Fruit fly (Drosophila melanogaster) whole organism: ENCODE measurements around the gene CG4730.

Experiments used
- CG8478 ChIP-seq: fragments of >200 bp; optimal IDR thresholded peaks from 2 replicates; lab custom pipeline; 2018; ENCODE audit warnings: inconsistent platforms
- Dll ChIP-seq: fragments of >200 bp; optimal IDR thresholded peaks from 2 replicates; lab custom pipeline; 2017
- EcR ChIP-seq, 2 experiments: fragments of >200 bp; optimal IDR thresholded peaks; 2 replicates each; lab custom pipeline; 2017; ENCODE audit warnings: missing biosample characterization in 2 of 2, missing genetic modification characterization in 2 of 2, missing genetic modification reagents in 2 of 2
- pan ChIP-seq: fragments of >200 bp; optimal IDR thresholded peaks from 2 replicates; lab custom pipeline; 2017
- psq ChIP-seq: fragments of >200 bp; optimal IDR thresholded peaks from 2 replicates; lab custom pipeline; 2017
- usp ChIP-seq: fragments of >200 bp; optimal IDR thresholded peaks from 2 replicates; lab custom pipeline; 2017; ENCODE audit warnings: missing biosample characterization, missing genetic modification characterization, mixed read lengths

Gene CG4730

DNA sequence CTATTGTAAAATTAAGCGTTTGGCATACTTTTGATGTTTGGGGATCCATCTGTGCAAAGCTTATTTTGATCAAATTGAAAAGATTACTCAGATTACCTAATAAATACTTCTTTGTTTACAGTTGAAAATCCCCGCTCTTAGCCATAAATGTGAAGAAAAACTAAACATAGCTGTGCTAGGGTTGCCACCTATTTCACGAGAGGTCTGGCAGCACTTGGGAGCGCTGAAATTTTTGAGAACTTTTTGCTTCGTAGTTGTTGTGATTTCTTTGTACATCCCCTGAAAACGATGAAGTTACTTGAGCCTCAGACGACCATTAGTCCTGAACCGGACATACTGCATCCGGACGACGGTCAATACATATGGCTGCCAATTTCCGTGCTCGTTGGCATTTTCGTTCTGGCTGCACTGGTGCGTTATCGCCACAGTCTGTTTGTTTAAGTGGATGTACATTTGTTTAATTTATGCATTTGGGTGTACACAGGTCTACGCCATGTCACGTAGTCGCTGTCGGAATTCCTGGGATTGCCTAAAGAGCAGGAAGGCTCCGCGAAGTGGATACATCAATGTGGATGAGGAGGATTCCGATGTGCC lies at the start of gene CG4730, which contains the start of gene CG5039:
TSS of gene CG4730 (minus strand) at position 194 of the 594 bp plus-strand sequence.
TSS of gene CG5039 (plus strand) at position 195 of the 594 bp plus-strand sequence.
- TF ChIP-seq EcR (GFP tag; optimal IDR thresholded peaks at IDR 0.05; lab: Kevin White, UChicago) (no peak), usp (GFP tag; lab: Kevin White, UChicago) (no peak), Dll (lab: Kevin White, UChicago) (no peak), pan (lab: Kevin White, UChicago) (no peak), psq (lab: Kevin White, UChicago) (no peak), CG8478 (lab: Kevin White, UChicago) (no peak)

dm6 chr3R:25723795-25724194 lies 45.3 kb upstream of the CG4730 start:
- no peak for TF ChIP-seq CG8478 (lab: Kevin White, UChicago)
- TF ChIP-seq Dll (lab: Kevin White, UChicago): no peak

DNA sequence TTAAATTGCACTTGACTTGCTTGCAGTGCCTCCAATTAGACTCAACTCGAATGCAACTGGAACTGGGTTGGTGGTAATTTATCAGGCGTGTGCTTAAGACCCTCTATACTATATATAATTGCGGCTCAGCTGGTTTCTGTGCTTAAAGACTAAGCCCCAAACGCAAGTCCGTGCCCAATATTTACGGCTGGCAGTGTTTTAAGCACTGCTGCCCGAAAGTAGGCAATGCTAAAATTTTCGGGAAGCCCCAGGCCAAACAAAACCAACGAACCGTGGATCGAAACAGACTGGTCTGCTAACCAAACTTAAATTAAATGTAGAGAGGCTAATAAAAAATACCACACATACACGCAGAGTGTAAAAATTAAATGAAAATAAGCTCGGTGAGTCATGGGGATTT lies 42.5 kb upstream of the CG4730 start:
- no peak for TF ChIP-seq EcR (GFP tag; optimal IDR thresholded peaks at IDR 0.05; lab: Kevin White, UChicago)
- TF ChIP-seq usp (GFP tag; lab: Kevin White, UChicago): no peak

- TF ChIP-seq Dll (lab: Kevin White, UChicago) (no peak), CG8478 (lab: Kevin White, UChicago) (no peak), psq (lab: Kevin White, UChicago) (no peak), EcR (GFP tag; optimal IDR thresholded peaks at IDR 0.05; lab: Kevin White, UChicago) (no peak), pan (lab: Kevin White, UChicago) (no peak), usp (GFP tag; lab: Kevin White, UChicago) (no peak)
These were observed 41.6 kb upstream of the CG4730 start for dm6 chr3R:25720024-25720574.

DNA sequence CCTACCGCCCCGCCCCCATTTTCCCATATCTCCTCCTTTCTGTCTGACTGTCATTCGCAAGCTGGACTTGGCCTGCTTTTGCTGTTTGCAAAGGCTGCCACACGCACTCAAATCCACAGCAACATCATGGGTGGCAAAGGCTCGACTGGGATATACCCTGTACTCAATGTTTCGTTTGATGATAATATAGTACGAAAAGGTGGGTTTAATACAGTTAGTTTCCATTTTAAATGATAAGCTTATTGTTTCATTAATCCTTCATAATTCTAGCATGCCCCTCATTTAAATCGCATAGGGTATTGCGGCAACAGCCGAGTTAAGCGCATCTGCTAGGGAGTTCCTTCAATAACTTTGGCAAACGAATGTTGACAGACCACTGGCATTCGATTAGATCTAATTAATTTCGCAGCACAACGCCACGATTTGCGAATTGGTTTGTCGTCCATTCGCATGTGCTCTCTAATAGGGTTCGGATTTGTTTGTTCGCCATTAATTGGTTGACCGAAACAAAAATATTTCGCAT lies 15.7 kb upstream of the CG4730 start:
- TF ChIP-seq psq (lab: Kevin White, UChicago) (no peak), EcR (GFP tag; optimal IDR thresholded peaks at IDR 0.05; lab: Kevin White, UChicago) (no peak), CG8478 (lab: Kevin White, UChicago) (no peak), pan (lab: Kevin White, UChicago) (no peak), usp (GFP tag; lab: Kevin White, UChicago) (no peak), Dll (lab: Kevin White, UChicago) (no peak)

DNA sequence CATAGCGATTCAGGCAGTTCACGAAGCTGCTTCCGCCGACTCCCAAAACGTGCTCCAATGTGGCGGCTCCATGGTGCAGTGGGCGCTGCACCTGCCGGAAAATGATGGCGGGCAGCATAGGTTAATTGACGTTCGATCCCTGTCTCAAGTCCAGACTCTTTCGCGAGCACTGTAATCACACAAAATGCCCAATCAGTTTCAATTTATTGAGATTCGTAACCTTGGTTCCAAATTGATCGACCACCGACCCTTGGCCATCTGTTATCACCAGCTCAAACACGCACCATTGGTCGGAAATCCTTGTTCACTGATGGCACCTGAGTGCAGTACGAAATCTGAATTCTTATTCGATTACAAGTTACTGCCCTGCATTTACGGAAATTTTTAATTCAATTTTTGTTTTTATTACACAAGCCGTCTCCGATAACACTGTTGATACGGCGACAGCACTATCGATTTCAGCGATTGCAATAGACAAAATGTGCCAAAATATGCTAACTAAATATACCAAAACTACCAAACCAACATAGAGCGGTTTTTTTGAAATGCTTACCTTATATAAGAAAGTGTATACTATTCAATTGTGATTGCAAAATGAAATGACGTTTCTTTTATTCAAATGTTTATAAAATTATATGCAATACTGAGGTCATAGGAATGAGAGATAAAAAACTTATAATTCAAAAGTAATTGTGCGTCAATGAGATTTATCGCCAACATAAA lies 8.4 kb upstream of the CG4730 start, which contains the start of gene CLS:
TSS of gene CLS (minus strand) at position 673 of the 723 bp plus-strand sequence.
- no peak for TF ChIP-seq psq (lab: Kevin White, UChicago)
- no peak for TF ChIP-seq Dll (lab: Kevin White, UChicago)
- no peak for TF ChIP-seq usp (GFP tag; lab: Kevin White, UChicago)
- TF ChIP-seq CG8478 (lab: Kevin White, UChicago): no peak
- no peak for TF ChIP-seq pan (lab: Kevin White, UChicago)
- no peak for TF ChIP-seq EcR (GFP tag; optimal IDR thresholded peaks at IDR 0.05; lab: Kevin White, UChicago)

- TF ChIP-seq pan (lab: Kevin White, UChicago) (no peak), Dll (lab: Kevin White, UChicago) (no peak), usp (GFP tag; lab: Kevin White, UChicago) (no peak), EcR (GFP tag; optimal IDR thresholded peaks at IDR 0.05; lab: Kevin White, UChicago) (no peak), psq (lab: Kevin White, UChicago) (no peak), CG8478 (lab: Kevin White, UChicago) (no peak)
These were observed 6.4 kb upstream of the CG4730 start, which contains the start of gene RpL27 for dm6 chr3R:25684859-25685258. Gene RpL27, minus strand, starts transcription at chr3R:25685051.

DNA sequence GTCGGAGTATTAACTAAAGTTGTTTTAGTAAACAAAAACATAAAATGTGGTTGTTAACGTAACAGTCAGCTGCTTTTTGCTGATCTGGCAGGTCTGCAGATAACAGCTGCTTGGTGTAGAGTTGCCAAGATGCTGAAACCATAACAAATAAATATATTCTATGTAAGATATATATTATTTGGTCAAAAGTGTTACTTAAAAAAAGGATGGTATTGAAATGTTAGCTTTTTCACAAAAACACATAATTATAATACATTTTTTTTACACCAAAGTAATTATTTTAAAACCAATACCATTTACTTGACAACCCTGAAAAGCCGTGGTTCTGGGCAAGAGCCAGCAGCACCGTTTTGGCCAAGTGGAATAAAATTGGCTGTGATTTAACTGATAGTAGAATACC lies 2.0 kb upstream of the CG4730 start, which contains the start of the genes CG4743 and Idh3g:
TSS of gene CG4743 (minus strand) at position 23 of the 400 bp plus-strand sequence.
TSS of gene Idh3g (plus strand) at position 318 of the 400 bp plus-strand sequence.
- TF ChIP-seq CG8478 (lab: Kevin White, UChicago) (no peak), usp (GFP tag; lab: Kevin White, UChicago) (no peak), EcR (GFP tag; optimal IDR thresholded peaks at IDR 0.05; lab: Kevin White, UChicago) (no peak), psq (lab: Kevin White, UChicago) (no peak), pan (lab: Kevin White, UChicago) (no peak), Dll (lab: Kevin White, UChicago) (no peak)

- TF ChIP-seq Dll (lab: Kevin White, UChicago) (no peak), psq (lab: Kevin White, UChicago) (no peak), EcR (GFP tag; optimal IDR thresholded peaks at IDR 0.05; lab: Kevin White, UChicago) (no peak), CG8478 (lab: Kevin White, UChicago) (no peak), pan (lab: Kevin White, UChicago) (no peak), usp (GFP tag; lab: Kevin White, UChicago) (no peak)
These were observed 13.0 kb downstream of the CG4730 start, which contains the start of gene Lgr3 for dm6 chr3R:25665509-25665908. Gene Lgr3, plus strand, starts transcription at chr3R:25665809.

DNA sequence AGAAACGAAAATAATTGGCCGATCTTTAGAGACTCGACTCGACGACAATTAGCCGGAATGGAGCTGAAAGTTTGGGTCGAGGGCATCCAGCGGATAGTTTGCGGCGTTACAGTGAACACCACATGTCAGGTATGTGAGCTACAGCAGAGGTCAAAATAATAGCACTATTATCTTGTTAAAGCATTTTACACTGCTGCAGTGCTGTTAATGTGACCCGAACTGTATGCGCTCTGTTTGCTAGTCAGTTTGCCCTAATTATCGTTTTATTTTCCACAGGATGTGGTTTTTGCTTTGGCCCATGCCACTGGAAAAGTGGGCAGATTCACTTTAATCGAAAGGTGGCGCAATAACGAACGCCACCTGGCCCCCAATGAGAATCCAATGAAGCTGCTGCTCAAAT lies 16.1 kb downstream of the CG4730 start:
- TF ChIP-seq usp (GFP tag; lab: Kevin White, UChicago) (no peak), CG8478 (lab: Kevin White, UChicago) (no peak), pan (lab: Kevin White, UChicago) (no peak), EcR (GFP tag; optimal IDR thresholded peaks at IDR 0.05; lab: Kevin White, UChicago) (no peak), psq (lab: Kevin White, UChicago) (no peak), Dll (lab: Kevin White, UChicago) (no peak)
